Fruit fly (Drosophila melanogaster) whole organism, embryonic: Measurements from ENCODE around the gene CG14194.

Source experiments
- Blimp-1 ChIP-seq: fragments of 200-800 bp; sonication (Bioruptor generic); optimal IDR thresholded peaks from 3 replicates; lab custom pipeline; 2018; ENCODE audit warnings: missing biosample characterization, missing genetic modification characterization, mild to moderate bottlenecking, moderate library complexity, missing genetic modification reagents
- CG10979 ChIP-seq: fragments of 200-800 bp; sonication (Bioruptor generic); optimal IDR thresholded peaks from 2 replicates; lab custom pipeline; 2018; ENCODE audit warnings: missing biosample characterization, mild to moderate bottlenecking, missing genetic modification characterization, moderate library complexity
- CG11723 ChIP-seq: fragments of 200-800 bp; sonication (Bioruptor generic); optimal IDR thresholded peaks from 2 replicates; lab custom pipeline; 2017; ENCODE audit warnings: missing biosample characterization, mild to moderate bottlenecking, missing genetic modification characterization
- CG12104 ChIP-seq: fragments of 200-800 bp; sonication (Bioruptor generic); optimal IDR thresholded peaks from 3 replicates; lab custom pipeline; 2016; ENCODE audit warnings: missing biosample characterization, missing genetic modification characterization
- CG13123 ChIP-seq: fragments of 200-800 bp; sonication (Bioruptor generic); optimal IDR thresholded peaks from 2 replicates; lab custom pipeline; 2016; ENCODE audit warnings: missing biosample characterization, missing genetic modification characterization
- CG13424 ChIP-seq: fragments of 200-800 bp; sonication (Bioruptor generic); optimal IDR thresholded peaks from 2 replicates; lab custom pipeline; 2019; ENCODE audit warnings: missing biosample characterization, mild to moderate bottlenecking, missing genetic modification characterization, moderate library complexity
- CG14441 ChIP-seq: fragments of 200-800 bp; sonication (Bioruptor generic); IDR thresholded peaks from 2 replicates; pipeline ENCODE4 v1.3.6; 2022; ENCODE audit warnings: missing biosample characterization, missing genetic modification characterization
- CG14710 ChIP-seq: fragments of 200-800 bp; sonication (Bioruptor generic); optimal IDR thresholded peaks from 3 replicates; lab custom pipeline; 2019; ENCODE audit warnings: missing biosample characterization, mild to moderate bottlenecking, missing genetic modification characterization, moderate library complexity
- CG14860 ChIP-seq: fragments of 200-800 bp; sonication (Bioruptor generic); IDR thresholded peaks from 3 replicates; pipeline ENCODE4 v1.3.6; 2022; ENCODE audit warnings: missing biosample characterization, missing genetic modification characterization; ENCODE audit not compliant: partially characterized antibody
- CG16815 ChIP-seq: fragments of 200-800 bp; sonication (Bioruptor generic); optimal IDR thresholded peaks from 3 replicates; lab custom pipeline; 2017; ENCODE audit warnings: missing biosample characterization, mild to moderate bottlenecking, missing genetic modification characterization
- CG18599 ChIP-seq: fragments of 200-800 bp; sonication (Bioruptor generic); optimal IDR thresholded peaks from 3 replicates; lab custom pipeline; 2017; ENCODE audit warnings: missing biosample characterization, missing genetic modification characterization, mild to moderate bottlenecking, moderate library complexity, missing genetic modification reagents
- CG2199 ChIP-seq: fragments of 200-800 bp; sonication (Bioruptor generic); IDR thresholded peaks from 3 replicates; pipeline ENCODE4 v1.3.6; 2022; ENCODE audit warnings: missing biosample characterization, missing genetic modification characterization
- CG2678 ChIP-seq: fragments of 200-800 bp; sonication (Bioruptor generic); optimal IDR thresholded peaks from 3 replicates; lab custom pipeline; 2019; ENCODE audit warnings: missing biosample characterization, mild to moderate bottlenecking, missing genetic modification characterization, moderate library complexity
- CG2712 ChIP-seq: fragments of 200-800 bp; optimal IDR thresholded peaks from 3 replicates; lab custom pipeline; 2019; ENCODE audit warnings: missing biosample characterization, mild to moderate bottlenecking, missing genetic modification characterization, moderate library complexity
- CG2889 ChIP-seq: fragments of 200-800 bp; sonication (Bioruptor generic); IDR thresholded peaks from 3 replicates; pipeline ENCODE4 v1.3.6; 2022; ENCODE audit warnings: missing biosample characterization, missing genetic modification characterization
- CG30431 ChIP-seq: fragments of 200-800 bp; sonication (Bioruptor generic); optimal IDR thresholded peaks from 2 replicates; lab custom pipeline; 2017; ENCODE audit warnings: missing biosample characterization, missing genetic modification characterization
- CG33213 ChIP-seq: fragments of 200-800 bp; sonication (Bioruptor generic); optimal IDR thresholded peaks from 3 replicates; lab custom pipeline; 2016; ENCODE audit warnings: missing biosample characterization, missing genetic modification characterization
- CG34422 ChIP-seq: fragments of 200-800 bp; sonication (Bioruptor generic); IDR thresholded peaks from 3 replicates; pipeline ENCODE4 v1.3.6; 2022; ENCODE audit warnings: missing biosample characterization, missing genetic modification characterization
- CG4707 ChIP-seq: fragments of 200-800 bp; sonication (Bioruptor generic); optimal IDR thresholded peaks from 2 replicates; lab custom pipeline; 2018; ENCODE audit warnings: missing biosample characterization, mild to moderate bottlenecking, missing genetic modification characterization, moderate library complexity
- CG5245 ChIP-seq: fragments of 200-800 bp; sonication (Bioruptor generic); optimal IDR thresholded peaks from 3 replicates; lab custom pipeline; 2016; ENCODE audit warnings: missing biosample characterization, missing genetic modification characterization
- CG6254 ChIP-seq: fragments of 200-800 bp; sonication (Bioruptor generic); optimal IDR thresholded peaks from 3 replicates; lab custom pipeline; 2017; ENCODE audit warnings: mild to moderate bottlenecking, missing biosample characterization, missing genetic modification reagents, missing genetic modification characterization
- CG7963 ChIP-seq: fragments of 200-800 bp; sonication (Bioruptor generic); IDR thresholded peaks from 3 replicates; pipeline ENCODE4 v1.3.6; 2022; ENCODE audit warnings: missing biosample characterization, missing genetic modification characterization; ENCODE audit not compliant: partially characterized antibody
- CG9932 ChIP-seq: fragments of 200-800 bp; sonication (Bioruptor generic); IDR thresholded peaks from 2 replicates; pipeline ENCODE4 v1.3.6; 2022; ENCODE audit warnings: missing biosample characterization, missing genetic modification characterization
- CHES-1-like ChIP-seq: fragments of 200-800 bp; sonication (Bioruptor generic); optimal IDR thresholded peaks from 2 replicates; lab custom pipeline; 2016; ENCODE audit warnings: missing biosample characterization, missing genetic modification characterization
- Chrac-16 ChIP-seq: fragments of 200-800 bp; sonication (Bioruptor generic); optimal IDR thresholded peaks from 3 replicates; lab custom pipeline; 2016; ENCODE audit warnings: missing biosample characterization, missing genetic modification characterization
- D19A ChIP-seq: fragments of 200-800 bp; optimal IDR thresholded peaks from 3 replicates; lab custom pipeline; 2019; ENCODE audit warnings: missing biosample characterization, mild to moderate bottlenecking, missing genetic modification characterization, moderate library complexity
- Doc3 ChIP-seq: fragments of 200-800 bp; sonication (Bioruptor generic); IDR thresholded peaks from 3 replicates; pipeline ENCODE4 v1.3.6; 2022; ENCODE audit warnings: missing biosample characterization, missing genetic modification characterization; ENCODE audit not compliant: partially characterized antibody
- Hsf ChIP-seq: fragments of 200-800 bp; sonication (Bioruptor generic); optimal IDR thresholded peaks from 3 replicates; lab custom pipeline; 2016; ENCODE audit warnings: missing biosample characterization, missing genetic modification characterization
- Nf-YA ChIP-seq: fragments of 200-800 bp; sonication (Bioruptor generic); IDR thresholded peaks from 2 replicates; pipeline ENCODE4 v1.3.6; 2022; ENCODE audit warnings: missing biosample characterization, missing genetic modification characterization
- Nf-YB ChIP-seq: fragments of 200-800 bp; sonication (Bioruptor generic); optimal IDR thresholded peaks from 3 replicates; lab custom pipeline; 2019; ENCODE audit warnings: missing biosample characterization, mild to moderate bottlenecking, missing genetic modification characterization, moderate library complexity
- Optix ChIP-seq: fragments of 200-800 bp; sonication (Bioruptor generic); IDR thresholded peaks from 3 replicates; pipeline ENCODE4 v1.3.6; 2022; ENCODE audit warnings: missing biosample characterization, missing genetic modification characterization
- Ptx1 ChIP-seq: fragments of 200-800 bp; sonication (Bioruptor generic); IDR thresholded peaks from 2 replicates; pipeline ENCODE4 v1.3.6; 2022; ENCODE audit warnings: missing biosample characterization, missing genetic modification characterization
- Xbp1 ChIP-seq: fragments of 200-800 bp; sonication (Bioruptor generic); optimal IDR thresholded peaks from 3 replicates; lab custom pipeline; 2016; ENCODE audit warnings: missing biosample characterization, mild to moderate bottlenecking, missing genetic modification characterization
- ac ChIP-seq: fragments of 200-800 bp; sonication (Bioruptor generic); optimal IDR thresholded peaks from 3 replicates; lab custom pipeline; 2017; ENCODE audit warnings: missing biosample characterization, mild to moderate bottlenecking, missing genetic modification characterization
- bcd ChIP-seq: fragments of 200-800 bp; sonication (Bioruptor generic); optimal IDR thresholded peaks from 2 replicates; lab custom pipeline; 2017; ENCODE audit warnings: missing biosample characterization, mild to moderate bottlenecking, missing genetic modification characterization
- gcm ChIP-seq: fragments of 200-800 bp; sonication (Bioruptor generic); optimal IDR thresholded peaks from 2 replicates; lab custom pipeline; 2019; ENCODE audit warnings: missing biosample characterization, mild to moderate bottlenecking, missing genetic modification characterization, moderate library complexity
- grau ChIP-seq: fragments of 200-800 bp; optimal IDR thresholded peaks from 3 replicates; lab custom pipeline; 2019; ENCODE audit warnings: missing biosample characterization, mild to moderate bottlenecking, missing genetic modification characterization, moderate library complexity
- lola ChIP-seq, 3 experiments: fragments of >200 bp in 2 of 3; fragments of 200-800 bp in 1 of 3; sonication (Bioruptor generic) in 1 of 3; optimal IDR thresholded peaks; 2 replicates each; lab custom pipeline; 2017 to 2019; ENCODE audit warnings: missing biosample characterization in 3 of 3, missing genetic modification characterization in 3 of 3, mild to moderate bottlenecking in 1 of 3, moderate library complexity in 1 of 3
- mirr ChIP-seq: fragments of 200-800 bp; sonication (Bioruptor generic); optimal IDR thresholded peaks from 3 replicates; lab custom pipeline; 2018; ENCODE audit warnings: missing biosample characterization, mild to moderate bottlenecking, missing genetic modification characterization
- org-1 ChIP-seq: fragments of 200-800 bp; sonication (Bioruptor generic); optimal IDR thresholded peaks from 2 replicates; lab custom pipeline; 2017; ENCODE audit warnings: missing biosample characterization, missing genetic modification characterization
- p53 ChIP-seq: fragments of 200-800 bp; sonication (Bioruptor generic); optimal IDR thresholded peaks from 2 replicates; lab custom pipeline; 2016; ENCODE audit warnings: missing biosample characterization, missing genetic modification characterization
- row ChIP-seq: fragments of 200-800 bp; sonication (Bioruptor generic); IDR thresholded peaks from 3 replicates; pipeline ENCODE4 v1.3.6; 2022; ENCODE audit warnings: missing biosample characterization, missing genetic modification characterization
- slbo ChIP-seq: fragments of 200-800 bp; sonication (Bioruptor generic); IDR thresholded peaks from 2 replicates; pipeline ENCODE4 v1.3.6; 2022; ENCODE audit warnings: missing biosample characterization, missing genetic modification characterization
- slp2 ChIP-seq: fragments of 200-800 bp; sonication (Bioruptor generic); optimal IDR thresholded peaks from 2 replicates; lab custom pipeline; 2016; ENCODE audit warnings: missing biosample characterization, missing genetic modification characterization
- sr ChIP-seq: fragments of 200-800 bp; sonication (Bioruptor generic); IDR thresholded peaks from 3 replicates; pipeline ENCODE4 v1.3.6; 2022; ENCODE audit warnings: missing biosample characterization, missing genetic modification characterization
- ssp ChIP-seq: fragments of 200-800 bp; sonication (Bioruptor generic); IDR thresholded peaks from 2 replicates; pipeline ENCODE4 v1.3.6; 2022; ENCODE audit warnings: missing biosample characterization, missing genetic modification characterization
- tio ChIP-seq: fragments of 200-800 bp; sonication (Bioruptor generic); optimal IDR thresholded peaks from 2 replicates; lab custom pipeline; 2017; ENCODE audit warnings: missing biosample characterization, missing genetic modification characterization, inconsistent platforms
- zfh2 ChIP-seq: fragments of 200-800 bp; sonication (Bioruptor generic); optimal IDR thresholded peaks from 2 replicates; lab custom pipeline; 2016; ENCODE audit warnings: missing biosample characterization, missing genetic modification characterization

CG14194 gene

DNA sequence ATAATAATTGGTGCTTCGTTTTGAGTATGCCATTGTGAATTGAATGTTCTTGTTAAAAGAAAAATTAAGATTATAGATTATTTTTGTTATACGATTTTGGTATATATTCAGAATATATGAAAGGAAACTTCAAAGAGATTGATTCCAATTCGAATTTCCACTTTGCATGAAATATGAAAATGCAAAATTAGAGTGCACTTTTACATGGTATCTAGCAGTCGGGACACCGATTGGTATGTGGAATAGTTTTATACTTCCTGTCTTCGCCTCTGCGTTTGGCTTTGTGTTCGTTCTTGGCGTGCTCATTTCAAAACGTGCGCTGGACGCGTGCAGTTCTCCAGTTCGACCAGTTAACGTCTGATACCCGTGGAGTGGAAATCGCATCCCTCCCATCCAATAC is 10.2 kb upstream of the CG14194 start, which contains the start of gene CG33253 (continued):
- TF ChIP-seq CG10979 (tag; lab: Kevin White, UChicago) (peak; percentile 11), lola (GFP tag; optimal IDR thresholded peaks at IDR 0.05; lab: Kevin White, UChicago) (peak in 1 of 3 experiments; percentile 17), CG12104 (GFP tag; lab: Kevin White, UChicago) (no peak)

- TF ChIP-seq D19A (no peak), zfh2 (GFP tag; lab: Kevin White, UChicago) (peak; percentile 60), CG4707 (GFP tag; lab: Kevin White, UChicago) (no peak), Nf-YB (no peak), CG2889 (GFP tag; lab: Robert Waterston, UW) (0 out of 3 replicates have a peak, but pooled peaks have one; percentile 49), CG14441 (GFP tag; lab: Robert Waterston, UW) (peak; percentile 76), sr (GFP tag; lab: Robert Waterston, UW) (no peak), CG33213 (GFP tag; lab: Kevin White, UChicago) (no peak), CG13123 (GFP tag; lab: Kevin White, UChicago) (peak; percentile 16), CG5245 (GFP tag; lab: Kevin White, UChicago) (peak; percentile 40), Nf-YA (peak; percentile 44; the same call in 1 of the 2 replicates), Ptx1 (peak; percentile 71), CG16815 (GFP tag; lab: Kevin White, UChicago) (peak; percentile 27), tio (GFP tag; lab: Kevin White, UChicago) (no peak), CG2199 (GFP tag; lab: Robert Waterston, UW) (no peak), p53 (GFP tag; lab: Kevin White, UChicago) (no peak), Optix (GFP tag; lab: Robert Waterston, UW) (peak; percentile 63; the same call in 2 of the 3 replicates), ssp (GFP tag; lab: Robert Waterston, UW) (no peak), CG12104 (GFP tag; lab: Kevin White, UChicago) (no peak), CG2712 (tag; lab: Kevin White, UChicago) (peak; percentile 30), CG9932 (GFP tag; lab: Robert Waterston, UW) (peak; percentile 34), CHES-1-like (GFP tag; lab: Kevin White, UChicago) (peak; percentile 58), mirr (GFP tag; lab: Kevin White, UChicago) (no peak), CG11723 (GFP tag; lab: Kevin White, UChicago) (no peak), CG7963 (no peak), CG2678 (tag; lab: Kevin White, UChicago) (no peak), CG30431 (GFP tag; lab: Kevin White, UChicago) (no peak), slbo (GFP tag; lab: Robert Waterston, UW) (peak; percentile 84), Doc3 (GFP tag; lab: Robert Waterston, UW) (no peak), CG18599 (GFP tag; lab: Kevin White, UChicago) (peak; percentile 36), bcd (GFP tag; lab: Kevin White, UChicago) (peak; percentile 16), org-1 (GFP tag; lab: Kevin White, UChicago) (peak; percentile 47), gcm (GFP tag; lab: Kevin White, UChicago) (no peak), Chrac-16 (GFP tag; lab: Kevin White, UChicago) (peak; percentile 63), CG14710 (tag; lab: Kevin White, UChicago) (no peak), slp2 (GFP tag; lab: Kevin White, UChicago) (no peak), CG6254 (GFP tag; lab: Kevin White, UChicago) (no peak), Blimp-1 (peak; percentile 42), CG34422 (peak; percentile 32; the same call in 1 of the 3 replicates), grau (peak; percentile 59), CG13424 (tag; lab: Kevin White, UChicago) (peak; percentile 1), ac (GFP tag; lab: Kevin White, UChicago) (no peak), row (GFP tag; lab: Robert Waterston, UW) (peak; percentile 86), Hsf (peak; percentile 40), CG14860 (GFP tag; lab: Robert Waterston, UW) (no peak), Xbp1 (GFP tag; lab: Kevin White, UChicago) (peak; percentile 68)
These were observed 5.7 kb upstream of the CG14194 start, which contains the start of gene Mec2 for dm6 chrX:19187624-19188085. Gene Mec2 (plus strand): TSS chrX:19188035.
